Fruit fly (Drosophila melanogaster) Kc167 (cell line): ENCODE data around the gene CG33689.

Experiments used
- Sin3A ChIP-seq: fragments of >200 bp; optimal IDR thresholded peaks from 2 replicates; lab custom pipeline; 2018; ENCODE audit warnings: missing external identifiers
- h ChIP-seq: fragments of >200 bp; optimal IDR thresholded peaks from 3 replicates; lab custom pipeline; 2018; ENCODE audit warnings: missing external identifiers
- psq ChIP-seq: fragments of >200 bp; optimal IDR thresholded peaks from 2 replicates; lab custom pipeline; 2017; ENCODE audit warnings: missing external identifiers

DNA sequence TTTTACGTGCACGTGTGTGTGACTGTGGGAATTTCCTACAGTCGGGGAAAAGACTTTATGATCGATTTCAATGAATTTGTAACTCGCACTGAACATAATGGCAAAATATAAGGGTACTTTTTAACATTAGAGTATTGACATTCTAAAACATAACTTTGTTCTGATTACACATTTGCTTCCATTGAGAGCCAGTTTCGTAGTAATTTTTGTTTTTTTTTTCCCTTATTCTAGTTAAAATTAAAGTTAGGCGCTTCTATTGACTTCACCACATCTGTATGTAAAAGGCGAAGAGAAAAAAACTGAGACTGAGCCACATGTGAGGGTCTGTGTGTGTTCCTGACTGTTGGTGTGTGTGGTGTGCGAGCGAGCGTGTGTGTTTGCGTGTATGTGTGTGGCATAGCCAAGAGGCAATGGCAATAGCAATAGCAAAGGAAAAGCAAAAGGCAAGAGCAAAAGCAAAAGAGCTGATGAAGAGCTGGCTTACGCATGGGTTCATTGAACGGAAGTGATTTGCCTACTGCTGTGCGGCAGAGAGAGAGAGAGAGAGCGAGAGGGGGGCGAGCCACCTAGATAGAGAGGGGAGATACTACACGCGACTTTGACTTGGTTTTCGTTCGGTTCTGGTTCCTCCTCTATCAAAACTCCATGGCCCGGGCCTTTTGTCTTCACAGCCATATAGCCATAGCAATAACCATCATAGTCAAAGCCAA lies 38.0 kb upstream of the CG33689 start:
- no peak for TF ChIP-seq psq (lab: Kevin White, UChicago)
- no peak for TF ChIP-seq Sin3A (lab: Kevin White, UChicago)
- no peak for TF ChIP-seq h (lab: Kevin White, UChicago)
